Worm (Caenorhabditis elegans): ENCODE results near the gene cut-1.

The cut-1 gene

ce11 chrII:11261173-11261572 lies 7.7 kb upstream of the cut-1 start, which contains the start of gene T05B9.1:
TSS of gene T05B9.1 (minus strand) at chrII:11261192.
- TF ChIP-seq unc-62 (GFP tag; optimal IDR thresholded peaks at IDR 0.05) = no peak

ce11 chrII:11270829-11271228 lies 1.9 kb downstream of the cut-1 start:
- no peak for TF ChIP-seq unc-62 (GFP tag; optimal IDR thresholded peaks at IDR 0.05)

ce11 chrII:11274876-11275275 lies 6.0 kb downstream of the cut-1 start:
- TF ChIP-seq unc-62 (GFP tag; optimal IDR thresholded peaks at IDR 0.05) = no peak

ce11 chrII:11275484-11275883 lies 6.6 kb downstream of the cut-1 start:
- no peak for TF ChIP-seq unc-62 (GFP tag; optimal IDR thresholded peaks at IDR 0.05)

ce11 chrII:11276879-11277278 lies 8.0 kb downstream of the cut-1 start:
- no peak for TF ChIP-seq unc-62 (GFP tag; optimal IDR thresholded peaks at IDR 0.05)

- TF ChIP-seq unc-62 (GFP tag; optimal IDR thresholded peaks at IDR 0.05) = no peak
Observed at ce11 chrII:11279971-11280370, 11.0 kb downstream of the cut-1 start.

ce11 chrII:11281177-11281576 lies 12.3 kb downstream of the cut-1 start:
- TF ChIP-seq unc-62 (GFP tag; optimal IDR thresholded peaks at IDR 0.05) = no peak

- TF ChIP-seq unc-62 (GFP tag; optimal IDR thresholded peaks at IDR 0.05) = no peak
Observed at ce11 chrII:11281666-11282065, 12.7 kb downstream of the cut-1 start, which contains the start of gene unc-130. TSS of gene unc-130 (plus strand) at chrII:11281966.

- no peak for TF ChIP-seq unc-62 (GFP tag; optimal IDR thresholded peaks at IDR 0.05)
Observed at ce11 chrII:11283013-11283412, 14.1 kb downstream of the cut-1 start.

ce11 chrII:11283803-11284202 lies 14.9 kb downstream of the cut-1 start:
- no peak for TF ChIP-seq unc-62 (GFP tag; optimal IDR thresholded peaks at IDR 0.05)

- no peak for TF ChIP-seq unc-62 (GFP tag; optimal IDR thresholded peaks at IDR 0.05)
Observed at ce11 chrII:11284701-11285100, 15.8 kb downstream of the cut-1 start.

ce11 chrII:11285282-11285933 lies 16.5 kb downstream of the cut-1 start:
- no peak for TF ChIP-seq unc-62 (GFP tag; optimal IDR thresholded peaks at IDR 0.05)

ce11 chrII:11286445-11286844 lies 17.5 kb downstream of the cut-1 start:
- TF ChIP-seq unc-62 (GFP tag; optimal IDR thresholded peaks at IDR 0.05) = no peak

- no peak for TF ChIP-seq unc-62 (GFP tag; optimal IDR thresholded peaks at IDR 0.05)
Observed at ce11 chrII:11288148-11288547, 19.2 kb downstream of the cut-1 start.

ce11 chrII:11290109-11290784 lies 21.3 kb downstream of the cut-1 start, which contains the start of gene C47G2.3:
TSS of gene C47G2.3 (minus strand) at chrII:11290159.
- TF ChIP-seq unc-62 (GFP tag; optimal IDR thresholded peaks at IDR 0.05) = no peak

ce11 chrII:11293433-11293832 lies 24.5 kb downstream of the cut-1 start, which contains the start of gene C47G2.4:
TSS of gene C47G2.4 (minus strand) at chrII:11293606.
- TF ChIP-seq unc-62 (GFP tag; optimal IDR thresholded peaks at IDR 0.05) = no peak

ce11 chrII:11297217-11297738 lies 28.4 kb downstream of the cut-1 start, which contains the start of gene saps-1:
TSS of gene saps-1 (plus strand) at chrII:11297688.
- no peak for TF ChIP-seq unc-62 (GFP tag; optimal IDR thresholded peaks at IDR 0.05)
